Worm (Caenorhabditis elegans): ENCODE measurements around the gene hecd-1.

DNA sequence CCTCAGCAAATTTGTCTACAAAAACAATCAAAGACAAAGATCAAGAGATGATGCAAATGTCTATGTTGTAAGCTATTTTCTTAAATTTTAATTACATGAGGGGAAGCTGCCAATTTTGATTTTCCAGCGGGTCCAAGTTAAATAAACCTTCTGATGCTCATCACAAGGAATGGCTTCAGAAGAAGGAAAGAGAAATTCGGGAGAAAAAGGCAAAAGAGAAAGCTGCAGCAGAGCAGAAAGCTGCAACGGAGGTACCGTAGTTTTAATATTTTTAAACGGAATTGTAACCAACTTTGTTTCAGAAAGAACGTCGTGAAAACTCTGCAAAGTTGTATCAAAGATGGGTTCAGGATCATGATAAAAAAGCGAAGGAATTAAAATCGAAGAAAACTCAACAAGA lies 13.6 kb upstream of the hecd-1 start:
- TF ChIP-seq F49E8.2 (tag; optimal IDR thresholded peaks at IDR 0.05; ENCODE audit: insufficient read depth), result no peak
- TF ChIP-seq let-526 (GFP tag; IDR thresholded peaks at IDR 0.05), result no peak
- no peak for TF ChIP-seq nhr-120 (GFP tag; IDR thresholded peaks at IDR 0.05)
- no peak for TF ChIP-seq Y56A3A.18 (GFP tag; IDR thresholded peaks at IDR 0.05)
- no peak for TF ChIP-seq ama-1 (optimal IDR thresholded peaks at IDR 0.05)
- TF ChIP-seq ama-1 (GFP tag; optimal IDR thresholded peaks at IDR 0.05), result no peak
